Fruit fly (Drosophila melanogaster): ENCODE data around the gene dib.

dm6 chr3L:4083442-4083841 lies 21.4 kb downstream of the dib start:
- no peak for TF ChIP-seq Dll (optimal IDR thresholded peaks at IDR 0.05)
- no peak for TF ChIP-seq pan (optimal IDR thresholded peaks at IDR 0.05)
- TF ChIP-seq CG8478 (optimal IDR thresholded peaks at IDR 0.05) = no peak
- TF ChIP-seq usp (GFP tag; optimal IDR thresholded peaks at IDR 0.05) = no peak

Data from whole organism.